Fruit fly (Drosophila melanogaster): ENCODE measurements around the gene CG12206.

CG12206 gene

dm6 chrX:3453038-3453819 lies 21.1 kb downstream of the CG12206 start:
- TF ChIP-seq dl (GFP tag; optimal IDR thresholded peaks at IDR 0.05; ENCODE audit: insufficient read depth in 1 of 2, partially characterized antibody in 2 of 2) (no peak), dmrt93B (GFP tag; optimal IDR thresholded peaks at IDR 0.05) (no peak), GATAd (GFP tag; optimal IDR thresholded peaks at IDR 0.05) (no peak), jim (GFP tag; optimal IDR thresholded peaks at IDR 0.05) (no peak), Hr83 (GFP tag; optimal IDR thresholded peaks at IDR 0.05; ENCODE audit: poor library complexity, severe bottlenecking) (no peak), OdsH (GFP tag; optimal IDR thresholded peaks at IDR 0.05) (no peak), fru (GFP tag; optimal IDR thresholded peaks at IDR 0.05) (no peak), Hr78 (GFP tag; optimal IDR thresholded peaks at IDR 0.05) (no peak), h (GFP tag; optimal IDR thresholded peaks at IDR 0.05) (no peak), pan (optimal IDR thresholded peaks at IDR 0.05) (no peak), brk (GFP tag; optimal IDR thresholded peaks at IDR 0.05) (no peak), Vsx2 (GFP tag; optimal IDR thresholded peaks at IDR 0.05; ENCODE audit: partially characterized antibody) (no peak), CrebA (GFP tag; optimal IDR thresholded peaks at IDR 0.05; ENCODE audit: borderline replicate concordance) (no peak), ey (GFP tag; optimal IDR thresholded peaks at IDR 0.05) (no peak), Jra (GFP tag; optimal IDR thresholded peaks at IDR 0.05) (no peak), Abd-B (GFP tag; optimal IDR thresholded peaks at IDR 0.05) (no peak), Sp1 (GFP tag; optimal IDR thresholded peaks at IDR 0.05) (no peak), woc (GFP tag; optimal IDR thresholded peaks at IDR 0.05) (no peak), sv (GFP tag; optimal IDR thresholded peaks at IDR 0.05) (no peak), Rel (GFP tag; optimal IDR thresholded peaks at IDR 0.05) (no peak), Rel (tag; optimal IDR thresholded peaks at IDR 0.05) (no peak)

dm6 chrX:3451916-3452315 lies 22.4 kb downstream of the CG12206 start:
- TF ChIP-seq Vsx2 (GFP tag; optimal IDR thresholded peaks at IDR 0.05; ENCODE audit: partially characterized antibody) (no peak), dsf (GFP tag; optimal IDR thresholded peaks at IDR 0.05; ENCODE audit: borderline replicate concordance) (no peak), Dfd (GFP tag; optimal IDR thresholded peaks at IDR 0.05) (no peak), Hnf4 (GFP tag; optimal IDR thresholded peaks at IDR 0.05) (no peak), CrebA (GFP tag; optimal IDR thresholded peaks at IDR 0.05; ENCODE audit: borderline replicate concordance) (no peak), jim (GFP tag; optimal IDR thresholded peaks at IDR 0.05) (no peak), usp (GFP tag; optimal IDR thresholded peaks at IDR 0.05) (no peak), Sp1 (GFP tag; optimal IDR thresholded peaks at IDR 0.05) (no peak), Mio (GFP tag; optimal IDR thresholded peaks at IDR 0.05) (no peak), Myc (optimal IDR thresholded peaks at IDR 0.05) (no peak), Abd-B (GFP tag; optimal IDR thresholded peaks at IDR 0.05) (no peak), brk (GFP tag; optimal IDR thresholded peaks at IDR 0.05) (no peak), CG9705 (GFP tag; optimal IDR thresholded peaks at IDR 0.05) (no peak), Dif (GFP tag; optimal IDR thresholded peaks at IDR 0.05; ENCODE audit: partially characterized antibody) (no peak), CG32264 (GFP tag; optimal IDR thresholded peaks at IDR 0.05) (no peak), ey (GFP tag; optimal IDR thresholded peaks at IDR 0.05) (no peak), woc (GFP tag; optimal IDR thresholded peaks at IDR 0.05) (no peak), HLH106 (tag; optimal IDR thresholded peaks at IDR 0.05) (no peak), Hr83 (GFP tag; optimal IDR thresholded peaks at IDR 0.05; ENCODE audit: poor library complexity, severe bottlenecking) (no peak), pan (optimal IDR thresholded peaks at IDR 0.05) (no peak)

- peak; percentile 50 for TF ChIP-seq Dif (GFP tag; optimal IDR thresholded peaks at IDR 0.05; ENCODE audit: partially characterized antibody)
- peak; percentile 4 to 42 for TF ChIP-seq dl (GFP tag; optimal IDR thresholded peaks at IDR 0.05; ENCODE audit: insufficient read depth in 1 of 2, partially characterized antibody in 2 of 2)
- TF ChIP-seq Hnf4 (GFP tag; optimal IDR thresholded peaks at IDR 0.05): no peak
- TF ChIP-seq sage (GFP tag; optimal IDR thresholded peaks at IDR 0.05): peak; percentile 75
- TF ChIP-seq pan (optimal IDR thresholded peaks at IDR 0.05): no peak
- peak; percentile 22 for TF ChIP-seq brk (GFP tag; optimal IDR thresholded peaks at IDR 0.05)
- TF ChIP-seq CrebA (GFP tag; optimal IDR thresholded peaks at IDR 0.05; ENCODE audit: borderline replicate concordance): peak; percentile 70
Measured at dm6 chrX:3451250-3451786, 23.0 kb downstream of the CG12206 start.

dm6 chrX:3448893-3449394 lies 25.4 kb downstream of the CG12206 start, which contains the start of gene CG12535:
CG12535 (minus strand) TSS chrX:3448943.
- TF ChIP-seq dl (GFP tag; optimal IDR thresholded peaks at IDR 0.05; ENCODE audit: insufficient read depth in 1 of 2, partially characterized antibody in 2 of 2) (no peak), h (GFP tag; optimal IDR thresholded peaks at IDR 0.05) (no peak), sv (GFP tag; optimal IDR thresholded peaks at IDR 0.05) (no peak), Dfd (GFP tag; optimal IDR thresholded peaks at IDR 0.05) (no peak), psq (GFP tag; optimal IDR thresholded peaks at IDR 0.05) (no peak), jim (GFP tag; optimal IDR thresholded peaks at IDR 0.05) (no peak), Abd-B (GFP tag; optimal IDR thresholded peaks at IDR 0.05) (no peak), dsf (GFP tag; optimal IDR thresholded peaks at IDR 0.05; ENCODE audit: borderline replicate concordance) (no peak), Jra (GFP tag; optimal IDR thresholded peaks at IDR 0.05) (no peak), lola (GFP tag; optimal IDR thresholded peaks at IDR 0.05) (no peak), dmrt93B (GFP tag; optimal IDR thresholded peaks at IDR 0.05) (no peak), rgr (GFP tag; optimal IDR thresholded peaks at IDR 0.05) (no peak), Sp1 (GFP tag; optimal IDR thresholded peaks at IDR 0.05) (no peak), GATAd (GFP tag; optimal IDR thresholded peaks at IDR 0.05) (no peak), Mio (GFP tag; optimal IDR thresholded peaks at IDR 0.05) (no peak), br (GFP tag; optimal IDR thresholded peaks at IDR 0.05) (no peak), OdsH (GFP tag; optimal IDR thresholded peaks at IDR 0.05) (no peak), usp (GFP tag; optimal IDR thresholded peaks at IDR 0.05) (no peak), CG32264 (GFP tag; optimal IDR thresholded peaks at IDR 0.05) (no peak)
